Worm (Caenorhabditis elegans): ENCODE results near the gene flp-11.
A peak's percentile ranks its signal among the peaks of the same experiment; 100 is the strongest.

Gene flp-11

DNA sequence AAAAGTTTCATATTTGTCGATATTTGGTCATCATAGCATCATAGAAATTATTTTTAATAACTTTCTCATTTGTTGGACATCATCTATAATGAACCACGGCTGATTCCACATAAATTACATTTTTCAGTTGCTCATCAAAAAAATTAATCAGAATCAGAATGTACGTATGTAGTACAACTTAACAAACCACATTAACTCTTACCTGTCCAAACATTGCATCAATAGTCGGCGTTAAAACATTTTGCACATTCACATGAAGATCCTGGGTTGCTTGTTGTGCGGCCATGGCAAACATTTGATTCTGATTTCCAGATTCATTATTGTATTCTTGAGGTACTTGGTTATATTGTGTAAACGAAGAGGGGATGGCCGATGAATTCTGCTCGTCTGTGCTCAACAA, 19.6 kb downstream of the flp-11 start:
- peak in 1 of 2 experiments; percentile 44 for TF ChIP-seq unc-62 (GFP tag; optimal IDR thresholded peaks at IDR 0.05 in 1 of 2)
- TF ChIP-seq unc-62 (tag; optimal IDR thresholded peaks at IDR 0.05) = no peak
- peak; percentile 38 for TF ChIP-seq aha-1 (tag)
- TF ChIP-seq daf-8 (GFP tag; IDR thresholded peaks at IDR 0.05) = no peak
- no peak for TF ChIP-seq lin-1 (GFP tag; IDR thresholded peaks at IDR 0.05)
- no peak for TF ChIP-seq fos-1 (tag; optimal IDR thresholded peaks at IDR 0.05)
- no peak for TF ChIP-seq pqm-1 (tag; optimal IDR thresholded peaks at IDR 0.05)
- TF ChIP-seq T20F7.1 (GFP tag; optimal IDR thresholded peaks at IDR 0.05) = no peak
- no peak for TF ChIP-seq mxl-3 (GFP tag; optimal IDR thresholded peaks at IDR 0.05)
- no peak for TF ChIP-seq egl-43 (GFP tag; IDR thresholded peaks at IDR 0.05)
- no peak for TF ChIP-seq vab-7 (GFP tag; IDR thresholded peaks at IDR 0.05)
- no peak for TF ChIP-seq nhr-48 (tag; optimal IDR thresholded peaks at IDR 0.05)
- no peak for TF ChIP-seq nhr-11 (tag; optimal IDR thresholded peaks at IDR 0.05)
- no peak for TF ChIP-seq nhr-6 (tag; optimal IDR thresholded peaks at IDR 0.05)
- no peak for TF ChIP-seq rbr-2 (tag; optimal IDR thresholded peaks at IDR 0.05)
- no peak for TF ChIP-seq attf-4 (tag; optimal IDR thresholded peaks at IDR 0.05)

DNA sequence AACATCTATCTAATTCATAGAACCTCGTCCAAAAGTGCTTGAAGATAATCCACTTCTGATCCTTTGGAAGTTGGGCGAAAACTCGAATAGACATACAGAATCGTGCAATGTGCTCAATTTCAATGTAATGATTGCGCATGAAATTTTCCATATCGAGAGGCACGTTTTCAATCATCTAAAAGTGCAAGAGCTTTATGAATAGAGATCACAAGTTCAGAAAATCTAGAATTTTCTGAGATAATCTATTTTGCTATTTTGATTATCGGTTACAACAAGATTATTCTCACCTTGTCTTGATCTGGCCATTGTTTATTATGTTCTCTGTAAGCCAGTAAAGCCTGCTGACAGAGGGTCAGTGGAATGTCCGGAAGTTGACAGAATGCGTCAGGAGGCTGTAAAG, 20.4 kb downstream of the flp-11 start:
- TF ChIP-seq daf-12 (tag; optimal IDR thresholded peaks at IDR 0.05) (no peak), lin-39 (tag; optimal IDR thresholded peaks at IDR 0.05) (no peak), mep-1 (tag; optimal IDR thresholded peaks at IDR 0.05) (no peak), dpl-1 (GFP tag; optimal IDR thresholded peaks at IDR 0.05) (no peak), sdz-12 (GFP tag; optimal IDR thresholded peaks at IDR 0.05) (no peak), nhr-25 (tag; optimal IDR thresholded peaks at IDR 0.05; ENCODE audit: borderline replicate concordance, insufficient read depth) (no peak), nhr-42 (GFP tag; IDR thresholded peaks at IDR 0.05) (no peak), ceh-32 (tag; optimal IDR thresholded peaks at IDR 0.05; ENCODE audit: poor library complexity) (no peak), ceh-20 (GFP tag; IDR thresholded peaks at IDR 0.05) (no peak), F10B5.3 (tag; optimal IDR thresholded peaks at IDR 0.05) (no peak), F26F4.8 (GFP tag; conservative IDR thresholded peaks at IDR 0.05) (no peak), Y75B8A.6 (GFP tag; IDR thresholded peaks at IDR 0.05) (no peak), ctbp-1 (GFP tag; IDR thresholded peaks at IDR 0.05) (no peak), skn-1 (tag; optimal IDR thresholded peaks at IDR 0.05) (no peak)

DNA sequence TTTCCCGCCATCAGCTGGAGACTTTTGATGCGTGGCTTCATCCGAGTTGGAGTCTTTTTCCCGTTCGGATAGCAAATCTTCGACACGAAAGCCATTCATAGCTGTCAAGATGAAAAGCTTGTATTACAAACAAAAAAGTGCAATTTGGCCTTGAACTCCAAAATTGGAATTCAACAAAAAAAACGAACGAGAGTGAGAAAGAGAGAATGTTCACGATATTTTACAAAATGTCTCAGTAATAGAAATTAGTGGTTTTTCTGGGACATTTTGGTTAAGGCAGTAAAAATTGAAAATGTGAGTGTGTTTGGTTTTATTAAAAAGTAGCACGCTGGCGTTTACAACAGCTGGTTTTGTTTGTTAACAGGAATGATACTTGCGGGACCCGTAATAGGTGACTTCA, 23.9 kb downstream of the flp-11 start, which contains the start of gene ceh-1:
ceh-1 (minus strand) TSS at position 101 of the 400 bp plus-strand sequence.
- no peak for TF ChIP-seq lin-39 (tag; optimal IDR thresholded peaks at IDR 0.05)
- TF ChIP-seq hif-1 (tag; optimal IDR thresholded peaks at IDR 0.05) = no peak
- no peak for TF ChIP-seq zag-1 (tag; optimal IDR thresholded peaks at IDR 0.05)

DNA sequence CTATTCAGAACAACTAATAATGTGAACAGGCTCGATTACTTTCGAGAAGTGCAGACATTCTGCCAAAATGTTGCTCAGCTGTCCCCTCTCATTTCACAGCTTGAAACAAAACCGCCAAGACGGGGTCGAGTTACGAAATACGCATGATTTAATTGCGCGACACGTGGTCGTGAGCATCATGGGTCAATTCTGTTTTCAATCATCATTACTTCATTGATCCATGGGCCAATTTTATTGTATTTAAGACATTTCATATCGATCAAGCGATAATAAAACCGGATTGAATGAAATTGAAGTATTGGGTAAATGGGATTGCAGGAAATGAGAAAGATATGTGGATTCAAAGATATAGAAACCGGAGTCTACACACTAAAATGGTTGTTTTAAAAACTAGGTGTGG, 25.0 kb downstream of the flp-11 start:
- TF ChIP-seq duxl-1 (tag; optimal IDR thresholded peaks at IDR 0.05; ENCODE audit: poor library complexity) = no peak
- TF ChIP-seq egl-27 (tag; optimal IDR thresholded peaks at IDR 0.05) = no peak
- no peak for TF ChIP-seq ceh-32 (tag; optimal IDR thresholded peaks at IDR 0.05; ENCODE audit: poor library complexity)
- no peak for TF ChIP-seq php-3 (GFP tag; IDR thresholded peaks at IDR 0.05)
- TF ChIP-seq nhr-76 (tag; optimal IDR thresholded peaks at IDR 0.05) = no peak
- TF ChIP-seq daf-8 (GFP tag; IDR thresholded peaks at IDR 0.05) = no peak
- TF ChIP-seq unc-39 (tag; optimal IDR thresholded peaks at IDR 0.05) = no peak
- no peak for TF ChIP-seq lin-29 (GFP tag; IDR thresholded peaks at IDR 0.05)
- TF ChIP-seq lir-3 (tag; optimal IDR thresholded peaks at IDR 0.05) = no peak
- no peak for TF ChIP-seq lin-15B (tag; optimal IDR thresholded peaks at IDR 0.05)
- TF ChIP-seq dpl-1 (GFP tag; optimal IDR thresholded peaks at IDR 0.05) = no peak
- TF ChIP-seq ztf-7 (tag; optimal IDR thresholded peaks at IDR 0.05) = no peak
- no peak for TF ChIP-seq tag-97 (GFP tag; IDR thresholded peaks at IDR 0.05)
- no peak for TF ChIP-seq zag-1 (tag; optimal IDR thresholded peaks at IDR 0.05)
- TF ChIP-seq sdz-12 (GFP tag; optimal IDR thresholded peaks at IDR 0.05) = no peak

All from whole organism, L4 larva.